Fruit fly (Drosophila melanogaster) Kc167 (cell line): ENCODE data around the gene CG31886.

Source experiments
- Sin3A ChIP-seq: fragments of >200 bp; optimal IDR thresholded peaks from 2 replicates; lab custom pipeline; 2018; ENCODE audit warnings: missing external identifiers
- h ChIP-seq: fragments of >200 bp; optimal IDR thresholded peaks from 3 replicates; lab custom pipeline; 2018; ENCODE audit warnings: missing external identifiers
- insv ChIP-seq: fragments of >200 bp; optimal IDR thresholded peaks from 3 replicates; lab custom pipeline; 2018; ENCODE audit warnings: missing external identifiers
- psq ChIP-seq: fragments of >200 bp; optimal IDR thresholded peaks from 2 replicates; lab custom pipeline; 2017; ENCODE audit warnings: missing external identifiers

- TF ChIP-seq h (lab: Kevin White, UChicago), result no peak
- TF ChIP-seq psq (lab: Kevin White, UChicago), result no peak
- no peak for TF ChIP-seq Sin3A (lab: Kevin White, UChicago)
- TF ChIP-seq insv (lab: Kevin White, UChicago), result no peak
Measured at dm6 chr2L:8952194-8953037, 6.4 kb downstream of the CG31886 start.
